Worm (Caenorhabditis elegans): Measurements from ENCODE around the gene F57H12.5.

The F57H12.5 gene

ce11 chrIV:8009374-8009773 is 42.3 kb downstream of the F57H12.5 start:
- TF ChIP-seq ceh-43 (GFP tag; optimal IDR thresholded peaks at IDR 0.05) (no peak), pha-4 (tag; optimal IDR thresholded peaks at IDR 0.05) (no peak), nhr-12 (tag; optimal IDR thresholded peaks at IDR 0.05) (no peak), mls-2 (tag; optimal IDR thresholded peaks at IDR 0.05) (peak; percentile 10), zip-8 (tag; optimal IDR thresholded peaks at IDR 0.05) (no peak), mab-5 (tag; optimal IDR thresholded peaks at IDR 0.05) (no peak), M03D4.4 (tag; optimal IDR thresholded peaks at IDR 0.05) (no peak), flh-1 (GFP tag; optimal IDR thresholded peaks at IDR 0.05) (no peak), ham-2 (GFP tag; optimal IDR thresholded peaks at IDR 0.05) (peak; percentile 47), elt-3 (tag; optimal IDR thresholded peaks at IDR 0.05) (no peak), unc-120 (tag; optimal IDR thresholded peaks at IDR 0.05; ENCODE audit: poor library complexity, severe bottlenecking) (no peak), nhr-2 (tag; optimal IDR thresholded peaks at IDR 0.05) (no peak), ceh-39 (tag; optimal IDR thresholded peaks at IDR 0.05) (no peak), drap-1 (GFP tag; optimal IDR thresholded peaks at IDR 0.05) (no peak), lin-32 (GFP tag; optimal IDR thresholded peaks at IDR 0.05) (no peak), unc-62 (GFP tag; optimal IDR thresholded peaks at IDR 0.05) (no peak), ztf-11 (tag; optimal IDR thresholded peaks at IDR 0.05) (no peak), nhr-237 (tag; optimal IDR thresholded peaks at IDR 0.05) (no peak), blmp-1 (tag; optimal IDR thresholded peaks at IDR 0.05) (peak; percentile 62), hlh-1 (tag; optimal IDR thresholded peaks at IDR 0.05) (no peak), sptf-1 (tag; optimal IDR thresholded peaks at IDR 0.05) (no peak), elt-1 (tag; optimal IDR thresholded peaks at IDR 0.05; ENCODE audit: borderline replicate concordance, insufficient read depth) (no peak), sem-2 (GFP tag; optimal IDR thresholded peaks at IDR 0.05) (no peak)

- TF ChIP-seq ceh-39 (tag; optimal IDR thresholded peaks at IDR 0.05) (no peak), lsy-2 (tag; optimal IDR thresholded peaks at IDR 0.05) (peak; percentile 5)
These were observed 43.4 kb downstream of the F57H12.5 start for ce11 chrIV:8010521-8010920.

ce11 chrIV:8012330-8012729 is 45.2 kb downstream of the F57H12.5 start, which contains the start of gene Y42H9B.3:
Y42H9B.3 (minus strand) TSS chrIV:8012430.
- TF ChIP-seq nhr-2 (tag; optimal IDR thresholded peaks at IDR 0.05) (peak; percentile 59), unc-39 (tag; optimal IDR thresholded peaks at IDR 0.05) (no peak)

- no peak for TF ChIP-seq mls-2 (tag; optimal IDR thresholded peaks at IDR 0.05)
- no peak for TF ChIP-seq ztf-11 (tag; optimal IDR thresholded peaks at IDR 0.05)
- TF ChIP-seq ces-1 (GFP tag; optimal IDR thresholded peaks at IDR 0.05): no peak
- no peak for TF ChIP-seq tbx-8 (GFP tag; optimal IDR thresholded peaks at IDR 0.05)
- TF ChIP-seq unc-62 (GFP tag; optimal IDR thresholded peaks at IDR 0.05): no peak
- TF ChIP-seq ceh-43 (GFP tag; optimal IDR thresholded peaks at IDR 0.05): no peak
- no peak for TF ChIP-seq ceh-83 (GFP tag; optimal IDR thresholded peaks at IDR 0.05)
- TF ChIP-seq bed-3 (GFP tag; optimal IDR thresholded peaks at IDR 0.05): no peak
- no peak for TF ChIP-seq nhr-2 (tag; optimal IDR thresholded peaks at IDR 0.05)
These were observed 46.7 kb downstream of the F57H12.5 start, which contains the start of gene C26B2.8 for ce11 chrIV:8013849-8014248. C26B2.8 (plus strand) TSS chrIV:8014149.

- peak; percentile 11 for TF ChIP-seq drap-1 (GFP tag; optimal IDR thresholded peaks at IDR 0.05)
- TF ChIP-seq mls-2 (tag; optimal IDR thresholded peaks at IDR 0.05): peak; percentile 34
- TF ChIP-seq ces-1 (GFP tag; optimal IDR thresholded peaks at IDR 0.05): peak; percentile 70
- TF ChIP-seq lin-32 (GFP tag; optimal IDR thresholded peaks at IDR 0.05): peak; percentile 22
- peak; percentile 79 for TF ChIP-seq sptf-1 (tag; optimal IDR thresholded peaks at IDR 0.05)
- TF ChIP-seq unc-120 (tag; optimal IDR thresholded peaks at IDR 0.05; ENCODE audit: poor library complexity, severe bottlenecking): peak; percentile 18
- TF ChIP-seq bed-3 (GFP tag; optimal IDR thresholded peaks at IDR 0.05): peak; percentile 3
- peak; percentile 35 for TF ChIP-seq M03D4.4 (tag; optimal IDR thresholded peaks at IDR 0.05)
- peak; percentile 41 for TF ChIP-seq lsy-2 (tag; optimal IDR thresholded peaks at IDR 0.05)
- TF ChIP-seq ham-2 (GFP tag; optimal IDR thresholded peaks at IDR 0.05): peak; percentile 31
- peak; percentile 20 for TF ChIP-seq mep-1 (tag; optimal IDR thresholded peaks at IDR 0.05)
These were observed 48.7 kb downstream of the F57H12.5 start, which contains the start of gene C26B2.7 for ce11 chrIV:8015726-8016312. C26B2.7 (plus strand) TSS chrIV:8016274.

All from whole organism, mixed stage, embryonic.